Fruit fly (Drosophila melanogaster) whole organism, embryonic: Measurements from ENCODE around the gene CG3841.
A peak's percentile ranks its signal among the peaks of the same experiment; 100 is the strongest.

Experiments
- CG10147 ChIP-seq: fragments of 200-800 bp; sonication (Bioruptor generic); optimal IDR thresholded peaks from 2 replicates; lab custom pipeline; 2019; ENCODE audit warnings: missing biosample characterization, mild to moderate bottlenecking, missing genetic modification characterization, moderate library complexity
- CG10274 ChIP-seq: fragments of 200-800 bp; sonication (Bioruptor generic); optimal IDR thresholded peaks from 3 replicates; lab custom pipeline; 2017; ENCODE audit warnings: missing biosample characterization, mild to moderate bottlenecking, missing genetic modification characterization
- CG10654 ChIP-seq: fragments of 200-800 bp; sonication (Bioruptor generic); optimal IDR thresholded peaks from 2 replicates; lab custom pipeline; 2016; ENCODE audit warnings: missing biosample characterization, missing genetic modification characterization
- CG11456 ChIP-seq: fragments of 200-800 bp; sonication (Bioruptor generic); IDR thresholded peaks from 3 replicates; pipeline ENCODE4 v1.3.6; 2022; ENCODE audit warnings: missing biosample characterization, missing genetic modification characterization
- CG12219 ChIP-seq: fragments of 200-800 bp; sonication (Bioruptor generic); optimal IDR thresholded peaks from 3 replicates; lab custom pipeline; 2018; ENCODE audit warnings: missing biosample characterization, mild to moderate bottlenecking, missing genetic modification characterization
- CG13287 ChIP-seq: fragments of 200-800 bp; sonication (Bioruptor generic); IDR thresholded peaks from 2 replicates; pipeline ENCODE4 v1.3.6; 2022; ENCODE audit warnings: missing biosample characterization, missing genetic modification characterization; ENCODE audit not compliant: partially characterized antibody
- CG13424 ChIP-seq: fragments of 200-800 bp; sonication (Bioruptor generic); optimal IDR thresholded peaks from 2 replicates; lab custom pipeline; 2019; ENCODE audit warnings: missing biosample characterization, mild to moderate bottlenecking, missing genetic modification characterization, moderate library complexity
- CG14441 ChIP-seq: fragments of 200-800 bp; sonication (Bioruptor generic); IDR thresholded peaks from 2 replicates; pipeline ENCODE4 v1.3.6; 2022; ENCODE audit warnings: missing biosample characterization, missing genetic modification characterization
- CG14710 ChIP-seq: fragments of 200-800 bp; sonication (Bioruptor generic); optimal IDR thresholded peaks from 3 replicates; lab custom pipeline; 2019; ENCODE audit warnings: missing biosample characterization, mild to moderate bottlenecking, missing genetic modification characterization, moderate library complexity
- CG15073 ChIP-seq: fragments of 200-800 bp; sonication (Bioruptor generic); optimal IDR thresholded peaks from 2 replicates; lab custom pipeline; 2016; ENCODE audit warnings: missing biosample characterization, missing genetic modification characterization
- CG1792 ChIP-seq: fragments of 200-800 bp; sonication (Bioruptor generic); optimal IDR thresholded peaks from 2 replicates; lab custom pipeline; 2016; ENCODE audit warnings: missing biosample characterization, missing genetic modification characterization
- CG30020 ChIP-seq: fragments of 200-800 bp; optimal IDR thresholded peaks from 2 replicates; lab custom pipeline; 2019; ENCODE audit warnings: missing biosample characterization, mild to moderate bottlenecking, missing genetic modification characterization, moderate library complexity
- CG31224 ChIP-seq: fragments of 200-800 bp; sonication (Bioruptor generic); IDR thresholded peaks from 2 replicates; pipeline ENCODE4 v1.3.6; 2022; ENCODE audit warnings: missing biosample characterization, missing genetic modification characterization
- CG31388 ChIP-seq: fragments of 200-800 bp; sonication (Bioruptor generic); optimal IDR thresholded peaks from 2 replicates; lab custom pipeline; 2016; ENCODE audit warnings: missing biosample characterization, missing genetic modification characterization
- CG33213 ChIP-seq: fragments of 200-800 bp; sonication (Bioruptor generic); optimal IDR thresholded peaks from 3 replicates; lab custom pipeline; 2016; ENCODE audit warnings: missing biosample characterization, missing genetic modification characterization
- CG4854 ChIP-seq: fragments of 200-800 bp; sonication (Bioruptor generic); optimal IDR thresholded peaks from 2 replicates; lab custom pipeline; 2016; ENCODE audit warnings: missing biosample characterization, missing genetic modification characterization, inconsistent platforms
- CG6654 ChIP-seq: fragments of 200-800 bp; sonication (Bioruptor generic); optimal IDR thresholded peaks from 2 replicates; lab custom pipeline; 2017; ENCODE audit warnings: missing biosample characterization, mild to moderate bottlenecking, missing genetic modification characterization
- CG7372 ChIP-seq: fragments of 200-800 bp; sonication (Bioruptor generic); IDR thresholded peaks from 2 replicates; pipeline ENCODE4 v1.3.6; 2022; ENCODE audit warnings: missing biosample characterization, missing genetic modification characterization
- CG7987 ChIP-seq: fragments of 200-800 bp; sonication (Bioruptor generic); optimal IDR thresholded peaks from 2 replicates; lab custom pipeline; 2018; ENCODE audit warnings: missing biosample characterization, mild to moderate bottlenecking, missing genetic modification characterization, moderate library complexity
- CG9437 ChIP-seq: fragments of 200-800 bp; sonication (Bioruptor generic); optimal IDR thresholded peaks from 2 replicates; lab custom pipeline; 2018; ENCODE audit warnings: missing biosample characterization, mild to moderate bottlenecking, missing genetic modification characterization
- CG9797 ChIP-seq: fragments of 200-800 bp; sonication (Bioruptor generic); optimal IDR thresholded peaks from 3 replicates; lab custom pipeline; 2018; ENCODE audit warnings: missing biosample characterization, mild to moderate bottlenecking, missing genetic modification characterization
- CrebB ChIP-seq: fragments of 200-800 bp; sonication (Bioruptor generic); optimal IDR thresholded peaks from 3 replicates; lab custom pipeline; 2018; ENCODE audit warnings: missing biosample characterization, mild to moderate bottlenecking, missing genetic modification characterization
- D19A ChIP-seq: fragments of 200-800 bp; optimal IDR thresholded peaks from 3 replicates; lab custom pipeline; 2019; ENCODE audit warnings: missing biosample characterization, mild to moderate bottlenecking, missing genetic modification characterization, moderate library complexity
- Fer3 ChIP-seq: fragments of 200-800 bp; sonication (Bioruptor generic); optimal IDR thresholded peaks from 2 replicates; lab custom pipeline; 2018; ENCODE audit warnings: missing biosample characterization, mild to moderate bottlenecking, missing genetic modification characterization, moderate library complexity
- Gug ChIP-seq: fragments of 200-800 bp; sonication (Bioruptor generic); IDR thresholded peaks from 4 replicates; pipeline ENCODE4 v1.3.6; 2022; ENCODE audit warnings: missing biosample characterization, missing genetic modification characterization
- HLHmδ ChIP-seq: fragments of 200-800 bp; sonication (Bioruptor generic); optimal IDR thresholded peaks from 2 replicates; lab custom pipeline; 2018; ENCODE audit warnings: missing biosample characterization, mild to moderate bottlenecking, missing genetic modification characterization, moderate library complexity
- MESR4 ChIP-seq: fragments of 200-800 bp; sonication (Bioruptor generic); optimal IDR thresholded peaks from 2 replicates; lab custom pipeline; 2018; ENCODE audit warnings: missing biosample characterization, mild to moderate bottlenecking, missing genetic modification characterization, moderate library complexity
- Myb ChIP-seq: fragments of 200-800 bp; sonication (Bioruptor generic); optimal IDR thresholded peaks from 2 replicates; lab custom pipeline; 2016; ENCODE audit warnings: missing biosample characterization, missing genetic modification characterization
- Neu2 ChIP-seq: fragments of 200-800 bp; sonication (Bioruptor generic); optimal IDR thresholded peaks from 3 replicates; lab custom pipeline; 2016; ENCODE audit warnings: missing biosample characterization, missing genetic modification characterization, borderline replicate concordance
- Nf-YB ChIP-seq: fragments of 200-800 bp; sonication (Bioruptor generic); optimal IDR thresholded peaks from 3 replicates; lab custom pipeline; 2019; ENCODE audit warnings: missing biosample characterization, mild to moderate bottlenecking, missing genetic modification characterization, moderate library complexity
- Nf-YC ChIP-seq: fragments of 200-800 bp; optimal IDR thresholded peaks from 3 replicates; lab custom pipeline; 2019; ENCODE audit warnings: missing biosample characterization, mild to moderate bottlenecking, missing genetic modification characterization, moderate library complexity
- Scr ChIP-seq: fragments of 200-800 bp; sonication (Bioruptor generic); IDR thresholded peaks from 2 replicates; pipeline ENCODE4 v1.3.6; 2022; ENCODE audit warnings: missing biosample characterization, missing genetic modification characterization; ENCODE audit not compliant: partially characterized antibody
- Sox102F ChIP-seq: fragments of 200-800 bp; sonication (Bioruptor generic); optimal IDR thresholded peaks from 2 replicates; lab custom pipeline; 2018; ENCODE audit warnings: missing biosample characterization, mild to moderate bottlenecking, missing genetic modification characterization, moderate library complexity
- Sry-δ ChIP-seq: fragments of 200-800 bp; sonication (Bioruptor generic); optimal IDR thresholded peaks from 2 replicates; lab custom pipeline; 2016; ENCODE audit warnings: missing biosample characterization, missing genetic modification characterization
- TFAM ChIP-seq: fragments of 200-800 bp; sonication (Bioruptor generic); optimal IDR thresholded peaks from 2 replicates; lab custom pipeline; 2017; ENCODE audit warnings: missing biosample characterization, missing genetic modification characterization, inconsistent platforms
- Trl ChIP-seq, 3 experiments: fragments of >200 bp in 2 of 3; fragments of 200-800 bp in 1 of 3; sonication (Bioruptor generic) in 1 of 3; optimal IDR thresholded peaks; 2 replicates in 1 of 3; 3 replicates in 2 of 3; lab custom pipeline; 2016 to 2017; ENCODE audit warnings: missing biosample characterization in 1 of 3, missing genetic modification characterization in 1 of 3
- btn ChIP-seq: fragments of 200-800 bp; sonication (Bioruptor generic); optimal IDR thresholded peaks from 2 replicates; lab custom pipeline; 2016; ENCODE audit warnings: missing biosample characterization, missing genetic modification characterization
- cwo ChIP-seq: fragments of 200-800 bp; sonication (Bioruptor generic); optimal IDR thresholded peaks from 3 replicates; lab custom pipeline; 2017; ENCODE audit warnings: missing biosample characterization, missing genetic modification characterization, mild to moderate bottlenecking, moderate library complexity, missing genetic modification reagents
- da ChIP-seq: fragments of 200-800 bp; sonication (Bioruptor generic); optimal IDR thresholded peaks from 2 replicates; lab custom pipeline; 2016; ENCODE audit warnings: missing biosample characterization, missing genetic modification characterization
- grn ChIP-seq: fragments of 200-800 bp; sonication (Bioruptor generic); optimal IDR thresholded peaks from 3 replicates; lab custom pipeline; 2017; ENCODE audit warnings: missing biosample characterization, missing genetic modification characterization
- mld ChIP-seq: fragments of 200-800 bp; sonication (Bioruptor generic); IDR thresholded peaks from 3 replicates; pipeline ENCODE4 v1.3.6; 2022; ENCODE audit warnings: missing biosample characterization, missing genetic modification characterization; ENCODE audit not compliant: partially characterized antibody
- nerfin-2 ChIP-seq: fragments of 200-800 bp; sonication (Bioruptor generic); IDR thresholded peaks from 2 replicates; pipeline ENCODE4 v1.3.6; 2022; ENCODE audit warnings: missing biosample characterization, missing genetic modification characterization; ENCODE audit not compliant: partially characterized antibody
- slbo ChIP-seq: fragments of 200-800 bp; sonication (Bioruptor generic); IDR thresholded peaks from 2 replicates; pipeline ENCODE4 v1.3.6; 2022; ENCODE audit warnings: missing biosample characterization, missing genetic modification characterization
- slp2 ChIP-seq: fragments of 200-800 bp; sonication (Bioruptor generic); optimal IDR thresholded peaks from 2 replicates; lab custom pipeline; 2016; ENCODE audit warnings: missing biosample characterization, missing genetic modification characterization
- sna ChIP-seq: fragments of 200-800 bp; sonication (Bioruptor generic); IDR thresholded peaks from 2 replicates; pipeline ENCODE4 v1.3.6; 2022; ENCODE audit warnings: missing biosample characterization, missing genetic modification characterization; ENCODE audit not compliant: partially characterized antibody
- sug ChIP-seq: fragments of 200-800 bp; optimal IDR thresholded peaks from 2 replicates; lab custom pipeline; 2019; ENCODE audit warnings: missing biosample characterization, mild to moderate bottlenecking, missing genetic modification characterization, moderate library complexity
- tap ChIP-seq: fragments of 200-800 bp; optimal IDR thresholded peaks from 3 replicates; lab custom pipeline; 2019; ENCODE audit warnings: missing biosample characterization, mild to moderate bottlenecking, missing genetic modification characterization, moderate library complexity
- toy ChIP-seq: fragments of 200-800 bp; sonication (Bioruptor generic); IDR thresholded peaks from 2 replicates; pipeline ENCODE4 v1.3.6; 2022; ENCODE audit warnings: missing biosample characterization, missing genetic modification characterization
- trh ChIP-seq: fragments of 200-800 bp; sonication (Bioruptor generic); optimal IDR thresholded peaks from 2 replicates; lab custom pipeline; 2016; ENCODE audit warnings: missing biosample characterization, missing genetic modification characterization
- z ChIP-seq: fragments of 200-800 bp; sonication (Bioruptor generic); IDR thresholded peaks from 3 replicates; pipeline ENCODE4 v1.3.6; 2022; ENCODE audit warnings: missing biosample characterization, missing genetic modification characterization

CG3841 gene

dm6 chr2L:9633098-9633497 is 43.8 kb downstream of the CG3841 start (continued):
- TF ChIP-seq CG7372 (GFP tag; lab: Robert Waterston, UW) (no peak), Fer3 (peak; percentile 59), CG10654 (peak; percentile 58), Sox102F (GFP tag; lab: Kevin White, UChicago) (no peak), CG1792 (GFP tag; lab: Kevin White, UChicago) (peak; percentile 85), CG13424 (peak; percentile 35), MESR4 (GFP tag; lab: Kevin White, UChicago) (no peak), tap (peak; percentile 49), slp2 (no peak), Neu2 (GFP tag; lab: Kevin White, UChicago) (no peak), z (GFP tag; lab: Robert Waterston, UW) (peak; percentile 68; the same call in 2 of the 3 replicates), grn (GFP tag; lab: Kevin White, UChicago) (peak; percentile 97), sna (no peak), CG7987 (GFP tag; lab: Kevin White, UChicago) (peak; percentile 81), nerfin-2 (GFP tag; lab: Robert Waterston, UW) (no peak), sug (tag; lab: Kevin White, UChicago) (peak; percentile 23), D19A (peak; percentile 64), Nf-YC (no peak), Trl (optimal IDR thresholded peaks at IDR 0.05; lab: Kevin White, UChicago) (no peak), Trl (GFP tag; optimal IDR thresholded peaks at IDR 0.05; lab: Kevin White, UChicago) (peak; percentile 68), CG10274 (peak; percentile 17), CrebB (tag; lab: Kevin White, UChicago) (peak; percentile 15), Nf-YB (GFP tag; lab: Kevin White, UChicago) (peak; percentile 52), da (GFP tag; lab: Kevin White, UChicago) (no peak), mld (GFP tag; lab: Robert Waterston, UW) (no peak), HLHmδ (peak; percentile 88), Sry-δ (GFP tag; lab: Kevin White, UChicago) (peak; percentile 24), cwo (GFP tag; lab: Kevin White, UChicago) (no peak), Scr (GFP tag; lab: Robert Waterston, UW) (no peak), CG14710 (tag; lab: Kevin White, UChicago) (peak; percentile 75), btn (peak; percentile 71), CG31388 (GFP tag; lab: Kevin White, UChicago) (peak; percentile 2), CG9437 (no peak), CG4854 (GFP tag; lab: Kevin White, UChicago) (peak; percentile 20), toy (GFP tag; lab: Robert Waterston, UW) (no peak), CG14441 (GFP tag; lab: Robert Waterston, UW) (no peak), CG6654 (GFP tag; lab: Kevin White, UChicago) (no peak), Myb (GFP tag; lab: Kevin White, UChicago) (no peak), CG30020 (tag; lab: Kevin White, UChicago) (no peak), CG11456 (0 out of 3 replicates have a peak, but pooled peaks have one; percentile 47), CG15073 (no peak), CG9797 (GFP tag; lab: Kevin White, UChicago) (no peak), Gug (no peak), TFAM (GFP tag; lab: Kevin White, UChicago) (no peak), CG12219 (GFP tag; lab: Kevin White, UChicago) (peak; percentile 3), slbo (GFP tag; lab: Robert Waterston, UW) (no peak), trh (GFP tag; lab: Kevin White, UChicago) (no peak), CG13287 (no peak), CG31224 (GFP tag; lab: Robert Waterston, UW) (no peak), CG10147 (no peak), CG33213 (GFP tag; lab: Kevin White, UChicago) (peak; percentile 79)
